Fruit fly (Drosophila melanogaster) whole organism, embryonic: ENCODE results near the gene Uxt.

Experiments
- Awh ChIP-seq: fragments of 200-800 bp; sonication (Bioruptor generic); IDR thresholded peaks from 2 replicates; pipeline ENCODE4, ENCODE4 v1.3.6; 2022; ENCODE audit warnings: missing biosample characterization, missing genetic modification characterization
- Bteb2 ChIP-seq: fragments of 200-800 bp; sonication (Bioruptor generic); optimal IDR thresholded peaks from 2 replicates; lab custom pipeline; 2016; ENCODE audit warnings: missing biosample characterization, missing genetic modification characterization
- CG15269 ChIP-seq: fragments of 200-800 bp; sonication (Bioruptor generic); optimal IDR thresholded peaks from 2 replicates; lab custom pipeline; 2018; ENCODE audit warnings: missing biosample characterization, mild to moderate bottlenecking, missing genetic modification characterization, moderate library complexity
- CG15514 ChIP-seq: fragments of 200-800 bp; sonication (Bioruptor generic); optimal IDR thresholded peaks from 3 replicates; lab custom pipeline; 2017; ENCODE audit warnings: missing biosample characterization, missing genetic modification characterization, mild to moderate bottlenecking, moderate library complexity, missing genetic modification reagents
- CG1602 ChIP-seq: fragments of 200-800 bp; sonication (Bioruptor generic); optimal IDR thresholded peaks from 3 replicates; lab custom pipeline; 2016; ENCODE audit warnings: missing biosample characterization, missing genetic modification characterization
- CG2120 ChIP-seq: fragments of 200-800 bp; sonication (Bioruptor generic); optimal IDR thresholded peaks from 3 replicates; lab custom pipeline; 2016; ENCODE audit warnings: missing biosample characterization, missing genetic modification characterization
- CG33557 ChIP-seq: fragments of 200-800 bp; sonication (Bioruptor generic); optimal IDR thresholded peaks from 2 replicates; lab custom pipeline; 2019; ENCODE audit warnings: missing biosample characterization, mild to moderate bottlenecking, missing genetic modification characterization, moderate library complexity
- CG4328 ChIP-seq: fragments of 200-800 bp; sonication (Bioruptor generic); optimal IDR thresholded peaks from 3 replicates; lab custom pipeline; 2017; ENCODE audit warnings: missing biosample characterization, missing genetic modification reagents, missing genetic modification characterization
- CG4820 ChIP-seq: fragments of 200-800 bp; sonication (Bioruptor generic); optimal IDR thresholded peaks from 3 replicates; lab custom pipeline; 2016; ENCODE audit warnings: missing biosample characterization, missing genetic modification characterization
- CG5953 ChIP-seq: fragments of 200-800 bp; sonication (Bioruptor generic); IDR thresholded peaks from 2 replicates; pipeline ENCODE4 v1.3.6; 2022; ENCODE audit warnings: missing biosample characterization, missing genetic modification characterization
- CG6254 ChIP-seq: fragments of 200-800 bp; sonication (Bioruptor generic); optimal IDR thresholded peaks from 3 replicates; lab custom pipeline; 2017; ENCODE audit warnings: mild to moderate bottlenecking, missing biosample characterization, missing genetic modification reagents, missing genetic modification characterization
- CG6272 ChIP-seq: fragments of 200-800 bp; sonication (Bioruptor generic); IDR thresholded peaks from 2 replicates; pipeline ENCODE4 v1.3.6; 2022; ENCODE audit warnings: missing biosample characterization, missing genetic modification characterization
- CG6791 ChIP-seq: fragments of 200-800 bp; sonication (Bioruptor generic); IDR thresholded peaks from 3 replicates; pipeline ENCODE4 v1.3.6; 2022; ENCODE audit warnings: missing biosample characterization, missing genetic modification characterization; ENCODE audit not compliant: partially characterized antibody
- CG7839 ChIP-seq: fragments of 200-800 bp; sonication (Bioruptor generic); optimal IDR thresholded peaks from 3 replicates; lab custom pipeline; 2018; ENCODE audit warnings: missing biosample characterization, mild to moderate bottlenecking, missing genetic modification characterization, moderate library complexity
- CG8089 ChIP-seq: fragments of 200-800 bp; sonication (Bioruptor generic); optimal IDR thresholded peaks from 3 replicates; lab custom pipeline; 2016; ENCODE audit warnings: missing biosample characterization, missing genetic modification characterization
- CG8359 ChIP-seq: fragments of 200-800 bp; sonication (Bioruptor generic); optimal IDR thresholded peaks from 2 replicates; lab custom pipeline; 2017; ENCODE audit warnings: missing biosample characterization, mild to moderate bottlenecking, missing genetic modification characterization, borderline replicate concordance
- Dek ChIP-seq: fragments of 200-800 bp; sonication (Bioruptor generic); optimal IDR thresholded peaks from 3 replicates; lab custom pipeline; 2019; ENCODE audit warnings: missing biosample characterization, mild to moderate bottlenecking, missing genetic modification characterization, moderate library complexity
- Drgx ChIP-seq: fragments of 200-800 bp; sonication (Bioruptor generic); IDR thresholded peaks from 2 replicates; pipeline ENCODE4 v1.3.6; 2022; ENCODE audit warnings: missing biosample characterization, missing genetic modification characterization
- Elba2 ChIP-seq: fragments of 200-800 bp; sonication (Bioruptor generic); optimal IDR thresholded peaks from 3 replicates; lab custom pipeline; 2016; ENCODE audit warnings: missing biosample characterization, missing genetic modification characterization
- Fer2 ChIP-seq: fragments of 200-800 bp; sonication (Bioruptor generic); optimal IDR thresholded peaks from 2 replicates; lab custom pipeline; 2018; ENCODE audit warnings: missing biosample characterization, mild to moderate bottlenecking, missing genetic modification characterization, moderate library complexity
- HLHmδ ChIP-seq: fragments of 200-800 bp; sonication (Bioruptor generic); optimal IDR thresholded peaks from 2 replicates; lab custom pipeline; 2018; ENCODE audit warnings: missing biosample characterization, mild to moderate bottlenecking, missing genetic modification characterization, moderate library complexity
- HmgD ChIP-seq: fragments of 200-800 bp; sonication (Bioruptor generic); optimal IDR thresholded peaks from 3 replicates; lab custom pipeline; 2016; ENCODE audit warnings: missing biosample characterization, missing genetic modification characterization
- Hmr ChIP-seq: fragments of 200-800 bp; sonication (Bioruptor generic); optimal IDR thresholded peaks from 3 replicates; lab custom pipeline; 2017; ENCODE audit warnings: mild to moderate bottlenecking, missing biosample characterization, missing genetic modification reagents, missing genetic modification characterization
- Meics ChIP-seq: fragments of 200-800 bp; sonication (Bioruptor generic); optimal IDR thresholded peaks from 2 replicates; lab custom pipeline; 2017; ENCODE audit warnings: missing biosample characterization, mild to moderate bottlenecking, missing genetic modification characterization
- NfI ChIP-seq: fragments of 200-800 bp; sonication (Bioruptor generic); optimal IDR thresholded peaks from 3 replicates; lab custom pipeline; 2018; ENCODE audit warnings: missing biosample characterization, mild to moderate bottlenecking, missing genetic modification characterization, moderate library complexity
- Opbp ChIP-seq: fragments of 200-800 bp; sonication (Bioruptor generic); IDR thresholded peaks from 3 replicates; pipeline ENCODE4 v1.3.6; 2022; ENCODE audit warnings: missing biosample characterization, missing genetic modification characterization; ENCODE audit not compliant: partially characterized antibody
- Pdp1 ChIP-seq, 2 experiments: fragments of 200-800 bp; sonication (Bioruptor generic); optimal IDR thresholded peaks; 3 replicates each; lab custom pipeline; 2016; ENCODE audit warnings: missing biosample characterization in 2 of 2, missing genetic modification characterization in 2 of 2, mild to moderate bottlenecking in 1 of 2, moderate library complexity in 1 of 2
- Ravus ChIP-seq: fragments of 200-800 bp; sonication (Bioruptor generic); IDR thresholded peaks from 2 replicates; pipeline ENCODE4 v1.3.6; 2022; ENCODE audit warnings: missing biosample characterization, missing genetic modification characterization
- Sin3A ChIP-seq: fragments of >200 bp; optimal IDR thresholded peaks from 2 replicates; lab custom pipeline; 2018
- Sry-β ChIP-seq: fragments of 200-800 bp; sonication (Bioruptor generic); optimal IDR thresholded peaks from 2 replicates; lab custom pipeline; 2018; ENCODE audit warnings: missing biosample characterization, mild to moderate bottlenecking, missing genetic modification characterization, moderate library complexity
- TFAM ChIP-seq: fragments of 200-800 bp; sonication (Bioruptor generic); optimal IDR thresholded peaks from 2 replicates; lab custom pipeline; 2017; ENCODE audit warnings: missing biosample characterization, missing genetic modification characterization, inconsistent platforms
- ap ChIP-seq: fragments of 200-800 bp; sonication (Bioruptor generic); IDR thresholded peaks from 2 replicates; pipeline ENCODE4 v1.3.6; 2022; ENCODE audit warnings: missing biosample characterization, missing genetic modification characterization
- bbx ChIP-seq: fragments of 200-800 bp; sonication (Bioruptor generic); IDR thresholded peaks from 2 replicates; pipeline ENCODE4 v1.3.6; 2022; ENCODE audit warnings: missing biosample characterization, missing genetic modification characterization; ENCODE audit not compliant: partially characterized antibody
- bigmax ChIP-seq: fragments of 200-800 bp; sonication (Bioruptor generic); optimal IDR thresholded peaks from 2 replicates; lab custom pipeline; 2018; ENCODE audit warnings: missing biosample characterization, mild to moderate bottlenecking, missing genetic modification characterization
- cato ChIP-seq: fragments of 200-800 bp; sonication (Bioruptor generic); optimal IDR thresholded peaks from 2 replicates; lab custom pipeline; 2016; ENCODE audit warnings: missing biosample characterization, missing genetic modification characterization, borderline replicate concordance
- caup ChIP-seq: fragments of 200-800 bp; sonication (Bioruptor generic); optimal IDR thresholded peaks from 3 replicates; lab custom pipeline; 2017; ENCODE audit warnings: missing biosample characterization, mild to moderate bottlenecking, missing genetic modification characterization, moderate library complexity; ENCODE audit not compliant: severe bottlenecking
- disco-r ChIP-seq: fragments of 200-800 bp; sonication (Bioruptor generic); optimal IDR thresholded peaks from 2 replicates; lab custom pipeline; 2016; ENCODE audit warnings: missing biosample characterization, missing genetic modification characterization
- dmrt11E ChIP-seq: fragments of 200-800 bp; sonication (Bioruptor generic); optimal IDR thresholded peaks from 3 replicates; lab custom pipeline; 2018; ENCODE audit warnings: missing biosample characterization, mild to moderate bottlenecking, missing genetic modification characterization, moderate library complexity
- gro ChIP-seq: fragments of 200-800 bp; sonication (Bioruptor generic); optimal IDR thresholded peaks from 2 replicates; lab custom pipeline; 2016; ENCODE audit warnings: missing biosample characterization, missing genetic modification characterization
- gsb ChIP-seq: fragments of 200-800 bp; sonication (Bioruptor generic); IDR thresholded peaks from 2 replicates; pipeline ENCODE4 v1.3.6; 2022; ENCODE audit warnings: missing biosample characterization, missing genetic modification characterization
- ind ChIP-seq: fragments of 200-800 bp; sonication (Bioruptor generic); optimal IDR thresholded peaks from 3 replicates; lab custom pipeline; 2016; ENCODE audit warnings: missing biosample characterization, missing genetic modification characterization
- maf-S ChIP-seq: fragments of 200-800 bp; sonication (Bioruptor generic); optimal IDR thresholded peaks from 2 replicates; lab custom pipeline; 2016; ENCODE audit warnings: missing biosample characterization, missing genetic modification characterization
- pan ChIP-seq, 4 experiments: fragments of >200 bp in 3 of 4; fragments of 200-800 bp in 1 of 4; sonication (Bioruptor generic) in 1 of 4; optimal IDR thresholded peaks in 3 of 4; IDR thresholded peaks in 1 of 4; 2 replicates each; pipeline versions ENCODE4 v1.3.6 to Lab custom; 2017 to 2022; ENCODE audit warnings: missing biosample characterization in 2 of 4, missing genetic modification characterization in 2 of 4, mixed read lengths in 1 of 4
- peb ChIP-seq: fragments of 200-800 bp; sonication (Bioruptor generic); IDR thresholded peaks from 2 replicates; pipeline ENCODE4 v1.3.6; 2022; ENCODE audit warnings: missing biosample characterization, missing genetic modification characterization
- pum ChIP-seq: fragments of 200-800 bp; sonication (Bioruptor generic); optimal IDR thresholded peaks from 2 replicates; lab custom pipeline; 2016; ENCODE audit warnings: missing biosample characterization, missing genetic modification characterization
- sd ChIP-seq: fragments of 200-800 bp; sonication (Bioruptor generic); optimal IDR thresholded peaks from 3 replicates; lab custom pipeline; 2018; ENCODE audit warnings: missing biosample characterization, mild to moderate bottlenecking, missing genetic modification characterization, moderate library complexity
- sim ChIP-seq: fragments of 200-800 bp; sonication (Bioruptor generic); IDR thresholded peaks from 2 replicates; pipeline ENCODE4 v1.3.6; 2022; ENCODE audit warnings: missing biosample characterization, missing genetic modification characterization
- unc-4 ChIP-seq: fragments of 200-800 bp; sonication (Bioruptor generic); IDR thresholded peaks from 2 replicates; pipeline ENCODE4 v1.3.6; 2022; ENCODE audit warnings: missing biosample characterization, missing genetic modification characterization; ENCODE audit not compliant: partially characterized antibody
- zen2 ChIP-seq: fragments of 200-800 bp; sonication (Bioruptor generic); IDR thresholded peaks from 3 replicates; pipeline ENCODE4 v1.3.6; 2022; ENCODE audit warnings: missing biosample characterization, missing genetic modification characterization; ENCODE audit not compliant: partially characterized antibody

Uxt gene

dm6 chr2L:15254229-15254861 lies 2.0 kb upstream of the Uxt start (continued):
- TF ChIP-seq pan (optimal IDR thresholded peaks at IDR 0.05; lab: Kevin White, UChicago), result no peak
- TF ChIP-seq pan (GFP tag; optimal IDR thresholded peaks at IDR 0.05 in 1 of 2, IDR thresholded peaks at IDR 0.05 in 1 of 2), result peak in 1 of 2 experiments; percentile 64
- no peak for TF ChIP-seq CG5953
- no peak for TF ChIP-seq Opbp (GFP tag; lab: Robert Waterston, UW)
- TF ChIP-seq TFAM (GFP tag; lab: Kevin White, UChicago), result no peak
- no peak for TF ChIP-seq HmgD
- TF ChIP-seq Pdp1 (GFP tag; optimal IDR thresholded peaks at IDR 0.05; lab: Kevin White, UChicago), result no peak
- TF ChIP-seq CG1602 (GFP tag; lab: Kevin White, UChicago), result no peak
- TF ChIP-seq Dek (tag; lab: Kevin White, UChicago), result peak; percentile 3
- no peak for TF ChIP-seq peb (GFP tag; lab: Robert Waterston, UW)
- no peak for TF ChIP-seq CG6791
- TF ChIP-seq NfI (GFP tag; lab: Kevin White, UChicago), result no peak
- TF ChIP-seq Awh, result no peak
- TF ChIP-seq CG8089 (GFP tag; lab: Kevin White, UChicago), result peak; percentile 6
- TF ChIP-seq dmrt11E (tag; lab: Kevin White, UChicago), result no peak
- no peak for TF ChIP-seq HLHmδ (GFP tag; lab: Kevin White, UChicago)
- TF ChIP-seq CG15514, result peak; percentile 46
- TF ChIP-seq sim (GFP tag; lab: Robert Waterston, UW), result no peak
- no peak for TF ChIP-seq unc-4 (GFP tag; lab: Robert Waterston, UW)
- no peak for TF ChIP-seq Sin3A (lab: Kevin White, UChicago)
- TF ChIP-seq CG7839, result peak; percentile 63
- no peak for TF ChIP-seq disco-r (GFP tag; lab: Kevin White, UChicago)
- no peak for TF ChIP-seq Ravus (GFP tag; lab: Robert Waterston, UW)
- TF ChIP-seq pum (GFP tag; lab: Kevin White, UChicago), result peak; percentile 28
- no peak for TF ChIP-seq Fer2
- peak; percentile 21 for TF ChIP-seq caup (GFP tag; lab: Kevin White, UChicago)
- no peak for TF ChIP-seq ap (GFP tag; lab: Robert Waterston, UW)
- no peak for TF ChIP-seq CG4328 (GFP tag; lab: Kevin White, UChicago)
- TF ChIP-seq CG4820 (GFP tag; lab: Kevin White, UChicago), result peak; percentile 27
- TF ChIP-seq gro (GFP tag; lab: Kevin White, UChicago), result peak; percentile 54
- peak; percentile 3 for TF ChIP-seq maf-S (GFP tag; lab: Kevin White, UChicago)
- peak; percentile 0 for TF ChIP-seq Hmr (GFP tag; lab: Kevin White, UChicago)
- TF ChIP-seq Drgx, result peak; percentile 54
- TF ChIP-seq CG15269 (tag; lab: Kevin White, UChicago), result no peak
- TF ChIP-seq gsb (GFP tag; lab: Robert Waterston, UW), result no peak
- no peak for TF ChIP-seq Sry-β
- no peak for TF ChIP-seq CG6272 (GFP tag; lab: Robert Waterston, UW)
- TF ChIP-seq ind (GFP tag; lab: Kevin White, UChicago), result peak; percentile 43
- TF ChIP-seq Meics, result peak; percentile 71
- TF ChIP-seq Bteb2 (GFP tag; lab: Kevin White, UChicago), result peak; percentile 28
- peak; percentile 76 for TF ChIP-seq CG2120 (GFP tag; lab: Kevin White, UChicago)
- no peak for TF ChIP-seq CG6254 (GFP tag; lab: Kevin White, UChicago)
- no peak for TF ChIP-seq CG33557 (GFP tag; lab: Kevin White, UChicago)
- no peak for TF ChIP-seq sd (tag; lab: Kevin White, UChicago)
- TF ChIP-seq zen2 (GFP tag; lab: Robert Waterston, UW), result no peak
- TF ChIP-seq CG8359 (GFP tag; lab: Kevin White, UChicago), result no peak
- no peak for TF ChIP-seq Elba2 (GFP tag; lab: Kevin White, UChicago)
- no peak for TF ChIP-seq bigmax (GFP tag; lab: Kevin White, UChicago)
- no peak for TF ChIP-seq bbx
- TF ChIP-seq cato (GFP tag; lab: Kevin White, UChicago), result peak; percentile 4
